Worm (Caenorhabditis elegans): ENCODE data around the gene ubc-26.

ubc-26 gene

ce11 chrII:2861385-2862099, 38.6 kb downstream of the ubc-26 start (continued):
- no peak for TF ChIP-seq sdz-12 (GFP tag; optimal IDR thresholded peaks at IDR 0.05)
- no peak for TF ChIP-seq nhr-76 (tag; optimal IDR thresholded peaks at IDR 0.05)
- TF ChIP-seq fos-1 (tag; optimal IDR thresholded peaks at IDR 0.05), result no peak
- peak; percentile 38; the same call in 1 of the 2 replicates for TF ChIP-seq lin-1 (GFP tag; IDR thresholded peaks at IDR 0.05)
- TF ChIP-seq spr-3 (GFP tag; optimal IDR thresholded peaks at IDR 0.05), result no peak
- TF ChIP-seq mdt-29 (GFP tag; IDR thresholded peaks at IDR 0.05), result 0 out of 2 replicates have a peak, but pooled peaks have one; percentile 10
- no peak for TF ChIP-seq nhr-25 (tag; optimal IDR thresholded peaks at IDR 0.05; ENCODE audit: borderline replicate concordance, insufficient read depth)
- peak; percentile 3 for TF ChIP-seq rbr-2 (tag; optimal IDR thresholded peaks at IDR 0.05)
- peak in 1 of 2 experiments; percentile 23 for TF ChIP-seq daf-16 (GFP tag; optimal IDR thresholded peaks at IDR 0.05)
- no peak for TF ChIP-seq daf-16 (tag; optimal IDR thresholded peaks at IDR 0.05)
- no peak for TF ChIP-seq ztf-11 (tag; optimal IDR thresholded peaks at IDR 0.05)
- no peak for TF ChIP-seq F44E2.7 (GFP tag; IDR thresholded peaks at IDR 0.05)
- no peak for TF ChIP-seq saeg-2 (GFP tag; IDR thresholded peaks at IDR 0.05)
- no peak for TF ChIP-seq lin-15B (tag; optimal IDR thresholded peaks at IDR 0.05)
- peak; percentile 66 for TF ChIP-seq arid-1 (GFP tag; conservative IDR thresholded peaks at IDR 0.05)
- no peak for TF ChIP-seq ama-1 (optimal IDR thresholded peaks at IDR 0.05)
- TF ChIP-seq ZK337.2 (GFP tag; IDR thresholded peaks at IDR 0.05), result peak; percentile 42; the same call in 1 of the 2 replicates
- no peak for TF ChIP-seq spr-1 (tag; optimal IDR thresholded peaks at IDR 0.05)
- TF ChIP-seq ZK546.5 (tag; optimal IDR thresholded peaks at IDR 0.05), result no peak
- TF ChIP-seq nhr-41 (GFP tag; IDR thresholded peaks at IDR 0.05), result no peak
- TF ChIP-seq ces-1 (GFP tag; optimal IDR thresholded peaks at IDR 0.05), result no peak
- TF ChIP-seq lin-13 (GFP tag; optimal IDR thresholded peaks at IDR 0.05), result peak; percentile 65
- TF ChIP-seq madf-5 (GFP tag; IDR thresholded peaks at IDR 0.05), result 0 out of 4 replicates have a peak, but pooled peaks of 1 of the 2 experiments have one; percentile 60
- no peak for TF ChIP-seq cey-2 (tag; optimal IDR thresholded peaks at IDR 0.05; ENCODE audit: borderline replicate concordance, insufficient read depth)
- no peak for TF ChIP-seq aly-2 (tag; optimal IDR thresholded peaks at IDR 0.05)
- TF ChIP-seq lim-7 (GFP tag; IDR thresholded peaks at IDR 0.05), result peak; percentile 71
- peak; percentile 9 for TF ChIP-seq nhr-28 (tag; optimal IDR thresholded peaks at IDR 0.05)
- no peak for TF ChIP-seq zag-1 (tag; optimal IDR thresholded peaks at IDR 0.05)
- no peak for TF ChIP-seq nhr-111 (GFP tag; optimal IDR thresholded peaks at IDR 0.05)
- TF ChIP-seq lsy-2 (tag; optimal IDR thresholded peaks at IDR 0.05), result no peak
- no peak for TF ChIP-seq unc-39 (tag; optimal IDR thresholded peaks at IDR 0.05)
- no peak for TF ChIP-seq lin-39 (tag; optimal IDR thresholded peaks at IDR 0.05)
- no peak for TF ChIP-seq ceh-32 (tag; optimal IDR thresholded peaks at IDR 0.05; ENCODE audit: poor library complexity)
- TF ChIP-seq nhr-10 (tag; optimal IDR thresholded peaks at IDR 0.05), result no peak
- peak; percentile 30; the same call in 1 of the 2 replicates for TF ChIP-seq snpc-1.2 (GFP tag; IDR thresholded peaks at IDR 0.05)
- TF ChIP-seq gei-8 (GFP tag; optimal IDR thresholded peaks at IDR 0.05), result no peak
- no peak for TF ChIP-seq nhr-48 (tag; optimal IDR thresholded peaks at IDR 0.05)
- peak; percentile 49 for TF ChIP-seq mes-2 (tag; optimal IDR thresholded peaks at IDR 0.05; ENCODE audit: poor library complexity, severe bottlenecking)
- no peak for TF ChIP-seq nhr-237 (tag; optimal IDR thresholded peaks at IDR 0.05)
- no peak for TF ChIP-seq nhr-11 (tag; optimal IDR thresholded peaks at IDR 0.05)
- no peak for TF ChIP-seq lir-3 (tag; optimal IDR thresholded peaks at IDR 0.05)
